Worm (Caenorhabditis elegans) whole organism, late embryonic: Measurements from ENCODE around the gene eel-1.

Source experiments
- C08G9.2 ChIP-seq: sonication (generic microtip); optimal IDR thresholded peaks from 2 replicates; lab custom pipeline; 2016; ENCODE audit warnings: mild to moderate bottlenecking, missing genetic modification characterization, moderate library complexity, missing compliant biosample characterization
- C38D4.7 ChIP-seq: fragments of 200-800 bp; sonication (Bioruptor generic); optimal IDR thresholded peaks from 2 replicates; lab custom pipeline; 2018; ENCODE audit warnings: mild to moderate bottlenecking, missing genetic modification characterization, moderate library complexity, missing compliant biosample characterization
- K02D7.2 ChIP-seq: sonication (generic microtip); optimal IDR thresholded peaks from 2 replicates; lab custom pipeline; 2017; ENCODE audit warnings: mild to moderate bottlenecking, missing genetic modification characterization, missing compliant biosample characterization
- K09A11.1 ChIP-seq: sonication (generic microtip); optimal IDR thresholded peaks from 2 replicates; lab custom pipeline; 2017; ENCODE audit warnings: antibody characterized with exemption, mild to moderate bottlenecking, missing genetic modification characterization, missing compliant biosample characterization; ENCODE audit not compliant: insufficient read depth
- T23F11.4 ChIP-seq: fragments of 200-800 bp; sonication (Bioruptor generic); optimal IDR thresholded peaks from 2 replicates; lab custom pipeline; 2018; ENCODE audit warnings: mild to moderate bottlenecking, missing genetic modification characterization, missing compliant biosample characterization
- Y22D7AL.16 ChIP-seq: sonication (generic microtip); optimal IDR thresholded peaks from 2 replicates; lab custom pipeline; 2016; ENCODE audit warnings: missing genetic modification characterization, missing compliant biosample characterization
- ahr-1 ChIP-seq: sonication (generic microtip); optimal IDR thresholded peaks from 2 replicates; lab custom pipeline; 2016; ENCODE audit warnings: missing genetic modification characterization, missing compliant biosample characterization
- ceh-18 ChIP-seq: sonication (generic microtip); optimal IDR thresholded peaks from 2 replicates; lab custom pipeline; 2016; ENCODE audit warnings: missing genetic modification characterization, missing compliant biosample characterization
- ceh-22 ChIP-seq: sonication (generic microtip); optimal IDR thresholded peaks from 2 replicates; lab custom pipeline; 2017; ENCODE audit warnings: missing biosample characterization, missing genetic modification characterization
- ceh-45 ChIP-seq: fragments of 200-800 bp; sonication (Bioruptor generic); IDR thresholded peaks from 2 replicates; pipeline ENCODE4 v1.3.6; 2022; ENCODE audit warnings: missing genetic modification reagents, missing genetic modification characterization, missing compliant biosample characterization
- ceh-48 ChIP-seq: sonication (generic microtip); optimal IDR thresholded peaks from 2 replicates; lab custom pipeline; 2016; ENCODE audit warnings: missing genetic modification characterization, inconsistent platforms, missing compliant biosample characterization
- dmd-4 ChIP-seq: sonication (generic microtip); optimal IDR thresholded peaks from 2 replicates; lab custom pipeline; 2016; ENCODE audit warnings: borderline replicate concordance, missing genetic modification characterization, missing compliant biosample characterization
- dve-1 ChIP-seq: sonication (generic microtip); optimal IDR thresholded peaks from 2 replicates; lab custom pipeline; 2017; ENCODE audit warnings: antibody characterized with exemption, mild to moderate bottlenecking, missing genetic modification characterization, missing compliant biosample characterization
- elt-2 ChIP-seq: sonication (generic microtip); optimal IDR thresholded peaks from 2 replicates; lab custom pipeline; 2016; ENCODE audit warnings: missing genetic modification reagents, missing genetic modification characterization, missing compliant biosample characterization
- ets-4 ChIP-seq: sonication (generic microtip); optimal IDR thresholded peaks from 2 replicates; lab custom pipeline; 2016; ENCODE audit warnings: missing genetic modification characterization, missing compliant biosample characterization
- fkh-10 ChIP-seq: fragments of 150-350 bp; optimal IDR thresholded peaks from 2 replicates; lab custom pipeline; 2014; ENCODE audit warnings: missing biosample characterization, missing genetic modification reagents, missing genetic modification characterization
- fkh-6 ChIP-seq: sonication (generic microtip); optimal IDR thresholded peaks from 2 replicates; lab custom pipeline; 2016; ENCODE audit warnings: missing genetic modification characterization, missing compliant biosample characterization
- gmeb-2 ChIP-seq: sonication (generic microtip); optimal IDR thresholded peaks from 2 replicates; lab custom pipeline; 2016; ENCODE audit warnings: missing genetic modification characterization, inconsistent platforms, missing compliant biosample characterization
- hlh-13 ChIP-seq: fragments of 200-800 bp; sonication (Bioruptor generic); optimal IDR thresholded peaks from 2 replicates; lab custom pipeline; 2018; ENCODE audit warnings: mild to moderate bottlenecking, missing genetic modification characterization, missing compliant biosample characterization
- hlh-6 ChIP-seq: sonication (generic microtip); optimal IDR thresholded peaks from 2 replicates; lab custom pipeline; 2016; ENCODE audit warnings: missing genotype, missing genetic modification characterization, missing compliant biosample characterization
- hlh-8 ChIP-seq: sonication (generic microtip); optimal IDR thresholded peaks from 2 replicates; lab custom pipeline; 2016; ENCODE audit warnings: missing genotype, missing genetic modification characterization, missing compliant biosample characterization
- mec-3 ChIP-seq: sonication (generic microtip); optimal IDR thresholded peaks from 2 replicates; lab custom pipeline; 2016; ENCODE audit warnings: borderline replicate concordance, missing genetic modification characterization, missing compliant biosample characterization
- nfya-1 ChIP-seq: sonication (generic microtip); optimal IDR thresholded peaks from 2 replicates; lab custom pipeline; 2017; ENCODE audit warnings: missing genetic modification characterization, mild to moderate bottlenecking, missing compliant biosample characterization, antibody characterized with exemption, moderate library complexity
- pag-3 ChIP-seq: sonication (generic microtip); optimal IDR thresholded peaks from 2 replicates; lab custom pipeline; 2016; ENCODE audit warnings: missing compliant biosample characterization, missing genetic modification characterization, borderline replicate concordance
- pat-9 ChIP-seq: fragments of 200-800 bp; sonication (Bioruptor generic); optimal IDR thresholded peaks from 2 replicates; lab custom pipeline; 2018; ENCODE audit warnings: mild to moderate bottlenecking, missing genetic modification characterization, moderate library complexity, missing compliant biosample characterization
- pax-1 ChIP-seq: fragments of 150-350 bp; optimal IDR thresholded peaks from 2 replicates; lab custom pipeline; 2014; ENCODE audit warnings: missing biosample characterization, missing genetic modification characterization
- pha-4 ChIP-seq: fragments of 150-350 bp; optimal IDR thresholded peaks from 2 replicates; lab custom pipeline; 2018; ENCODE audit warnings: missing biosample characterization, missing genetic modification reagents, missing genetic modification characterization
- pros-1 ChIP-seq: fragments of 150-350 bp; optimal IDR thresholded peaks from 2 replicates; lab custom pipeline; 2014; ENCODE audit warnings: missing biosample characterization, missing genetic modification reagents, missing genetic modification characterization
- rnt-1 ChIP-seq: sonication (generic microtip); optimal IDR thresholded peaks from 2 replicates; lab custom pipeline; 2016; ENCODE audit warnings: missing genetic modification characterization, missing compliant biosample characterization
- sdc-2 ChIP-seq: sonication (generic microtip); optimal IDR thresholded peaks from 2 replicates; lab custom pipeline; 2016; ENCODE audit warnings: missing genotype, missing genetic modification characterization, missing compliant biosample characterization
- sox-2 ChIP-seq: fragments of 200-800 bp; sonication (Bioruptor generic); IDR thresholded peaks from 2 replicates; pipeline ENCODE4 v1.3.6; 2022; ENCODE audit warnings: missing genetic modification reagents, missing genetic modification characterization, missing compliant biosample characterization
- tbx-2 ChIP-seq: sonication (generic microtip); optimal IDR thresholded peaks from 2 replicates; lab custom pipeline; 2016; ENCODE audit warnings: missing genetic modification characterization, missing compliant biosample characterization
- tbx-7 ChIP-seq: sonication (generic microtip); optimal IDR thresholded peaks from 2 replicates; lab custom pipeline; 2016; ENCODE audit warnings: missing genotype, missing genetic modification characterization, missing compliant biosample characterization
- ttx-3 ChIP-seq: sonication (generic microtip); optimal IDR thresholded peaks from 2 replicates; lab custom pipeline; 2016; ENCODE audit warnings: missing genetic modification reagents, missing genetic modification characterization, missing compliant biosample characterization
- unc-3 ChIP-seq, 2 experiments: fragments of 200-800 bp in 1 of 2; sonication (Bioruptor generic) in 1 of 2; sonication (generic microtip) in 1 of 2; conservative IDR thresholded peaks in 1 of 2; optimal IDR thresholded peaks in 1 of 2; 2 replicates each; pipeline versions ENCODE4 v1.3.6 to Lab custom; 2016 to 2022; ENCODE audit warnings: missing compliant biosample characterization in 2 of 2, missing genetic modification characterization in 2 of 2, missing genetic modification reagents in 1 of 2
- unc-86 ChIP-seq: sonication (generic microtip); optimal IDR thresholded peaks from 2 replicates; lab custom pipeline; 2016; ENCODE audit warnings: missing genetic modification characterization, missing compliant biosample characterization
- zip-5 ChIP-seq: sonication (generic microtip); optimal IDR thresholded peaks from 2 replicates; lab custom pipeline; 2016; ENCODE audit warnings: missing genetic modification characterization, missing compliant biosample characterization

eel-1 gene

DNA sequence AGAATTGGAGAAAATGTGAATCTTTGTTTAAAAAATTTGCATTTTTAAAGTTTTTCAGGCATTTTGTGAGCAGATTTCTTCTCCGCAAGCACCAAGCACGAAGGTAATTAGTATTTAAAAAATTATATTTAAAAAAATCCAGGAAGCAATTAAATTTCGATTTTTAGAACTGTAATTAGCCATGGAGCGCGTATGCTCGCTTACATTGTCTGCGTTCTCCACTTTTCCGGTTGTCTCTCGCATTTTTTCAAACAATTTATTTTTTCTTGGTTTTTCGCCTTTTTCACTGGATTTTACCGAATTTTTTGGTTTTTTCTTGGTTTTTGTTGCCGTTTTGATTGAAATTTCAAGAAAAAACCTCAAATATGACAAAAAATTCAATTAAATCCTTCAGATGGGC lies 5.4 kb upstream of the eel-1 start:
- TF ChIP-seq fkh-6 (tag; lab: Kevin White, UChicago) (no peak), hlh-8 (no peak), mec-3 (tag; lab: Kevin White, UChicago) (no peak), rnt-1 (tag; lab: Kevin White, UChicago) (no peak), tbx-2 (tag; lab: Kevin White, UChicago) (no peak), C08G9.2 (tag; lab: Kevin White, UChicago) (no peak), T23F11.4 (GFP tag; lab: Kevin White, UChicago) (no peak), pha-4 (tag; lab: Kevin White, UChicago) (no peak), K09A11.1 (no peak), pat-9 (tag; lab: Kevin White, UChicago) (no peak), dmd-4 (tag; lab: Kevin White, UChicago) (no peak), pag-3 (tag; lab: Kevin White, UChicago) (no peak), ceh-18 (tag; lab: Kevin White, UChicago) (no peak), gmeb-2 (no peak), pax-1 (tag; lab: Kevin White, UChicago) (no peak), Y22D7AL.16 (no peak)

DNA sequence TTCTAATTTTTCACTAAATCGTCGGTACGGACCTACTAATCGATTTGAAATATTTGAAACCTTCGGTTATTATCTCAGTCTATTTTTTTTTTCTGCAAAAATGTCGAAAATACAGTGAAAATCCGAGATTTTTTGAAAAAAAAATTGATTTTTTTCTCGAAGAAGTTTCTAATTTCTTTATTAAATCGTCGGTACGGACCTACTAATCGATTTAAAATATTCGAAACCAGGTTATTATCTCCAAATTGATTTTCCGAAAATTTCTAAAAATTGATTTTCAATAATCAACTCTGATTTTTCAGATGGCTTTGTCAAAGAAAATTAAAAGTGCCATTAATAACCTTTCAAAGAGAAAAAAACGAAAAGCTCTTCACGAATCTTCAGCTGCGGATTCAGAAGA lies 3.5 kb upstream of the eel-1 start, which contains the start of gene ivph-3:
ivph-3 (plus strand) TSS at position 301 of the 400 bp plus-strand sequence.
- no peak for TF ChIP-seq ceh-45
- TF ChIP-seq T23F11.4 (GFP tag; lab: Kevin White, UChicago) = no peak
- TF ChIP-seq ceh-48 = no peak
- no peak for TF ChIP-seq elt-2
- no peak for TF ChIP-seq hlh-6 (tag; lab: Kevin White, UChicago)
- TF ChIP-seq C38D4.7 = no peak
- no peak for TF ChIP-seq sox-2
- no peak for TF ChIP-seq unc-86 (tag; lab: Kevin White, UChicago)
- TF ChIP-seq ahr-1 = no peak

DNA sequence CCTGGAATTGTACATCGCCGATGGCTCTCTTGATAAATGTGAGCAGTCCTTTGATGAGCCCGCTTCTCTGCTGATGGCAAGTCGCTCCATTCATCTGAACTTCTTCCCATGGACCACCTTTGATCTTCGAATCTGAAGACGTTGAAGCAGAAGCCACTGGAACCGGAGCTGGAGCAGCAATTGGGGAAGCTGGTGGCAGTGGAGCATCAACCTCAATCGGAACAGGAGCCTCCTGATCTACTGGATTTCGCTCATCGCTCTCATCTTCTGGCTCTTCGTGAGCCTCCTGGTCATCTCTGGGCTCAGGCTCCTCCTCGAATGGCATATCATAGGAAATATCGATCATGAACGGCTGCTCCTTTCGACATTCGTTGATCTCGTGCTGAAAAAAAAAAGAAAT lies 3.0 kb downstream of the eel-1 start:
- TF ChIP-seq sox-2 (no peak), ets-4 (tag; lab: Kevin White, UChicago) (no peak), zip-5 (no peak)

DNA sequence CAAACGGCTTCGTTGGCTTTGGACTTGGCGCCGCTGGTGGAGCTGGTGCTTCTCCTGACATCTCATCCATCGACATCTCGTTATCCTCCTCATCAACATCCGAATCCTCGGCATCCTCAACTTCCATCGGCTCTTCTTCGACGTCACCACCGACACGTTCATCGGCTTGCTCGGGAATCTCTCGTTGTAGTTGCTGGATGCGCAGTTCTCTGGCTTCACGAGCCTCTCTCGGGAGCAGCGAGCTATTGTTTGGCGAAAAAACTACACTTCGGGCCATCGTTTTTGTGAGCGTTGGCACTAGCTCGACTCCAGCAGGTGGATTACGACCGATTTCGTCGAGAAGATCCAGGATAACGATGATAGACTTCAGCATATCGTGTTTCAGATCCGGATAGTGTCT lies 3.9 kb downstream of the eel-1 start:
- TF ChIP-seq ceh-45 = no peak
- TF ChIP-seq nfya-1 (tag; lab: Kevin White, UChicago) = no peak
- TF ChIP-seq fkh-6 (tag; lab: Kevin White, UChicago) = no peak
- no peak for TF ChIP-seq pax-1 (tag; lab: Kevin White, UChicago)
- TF ChIP-seq unc-86 (tag; lab: Kevin White, UChicago) = no peak
- TF ChIP-seq unc-3 (GFP tag; conservative IDR thresholded peaks at IDR 0.05; lab: Robert Waterston, UW) = no peak
- no peak for TF ChIP-seq unc-3 (tag; optimal IDR thresholded peaks at IDR 0.05; lab: Kevin White, UChicago)
- TF ChIP-seq dve-1 (tag; lab: Kevin White, UChicago) = no peak

DNA sequence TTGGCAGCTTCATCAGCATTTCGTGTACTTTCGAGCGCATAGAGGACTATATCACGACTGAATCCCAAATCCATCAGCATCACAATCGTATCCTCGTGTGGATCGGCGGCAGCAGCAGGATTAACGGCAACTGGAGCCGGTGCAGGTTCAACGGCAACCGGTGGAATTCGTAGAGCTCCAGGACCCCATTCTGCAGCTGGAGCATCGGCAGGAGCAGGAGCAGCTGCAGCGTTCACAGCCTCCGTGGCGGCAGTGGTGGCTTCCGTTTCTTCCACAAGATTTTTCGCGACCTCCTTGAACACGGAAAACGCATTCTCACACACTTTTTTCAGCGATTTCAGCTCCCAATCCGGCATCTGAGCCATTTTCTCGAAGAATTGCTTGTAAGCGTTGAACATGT lies 5.7 kb downstream of the eel-1 start:
- TF ChIP-seq K02D7.2 (tag; lab: Kevin White, UChicago) (no peak), ceh-22 (tag; lab: Kevin White, UChicago) (no peak), ahr-1 (no peak), hlh-6 (tag; lab: Kevin White, UChicago) (no peak), C38D4.7 (no peak), hlh-13 (GFP tag; lab: Kevin White, UChicago) (no peak), fkh-6 (tag; lab: Kevin White, UChicago) (no peak), pax-1 (tag; lab: Kevin White, UChicago) (no peak), pros-1 (tag; lab: Kevin White, UChicago) (no peak), sdc-2 (tag; lab: Kevin White, UChicago) (no peak), fkh-10 (GFP tag; lab: Kevin White, UChicago) (no peak), tbx-7 (tag; lab: Kevin White, UChicago) (no peak), hlh-8 (no peak), ttx-3 (tag; lab: Kevin White, UChicago) (no peak)
